Fruit fly (Drosophila melanogaster) whole organism, embryonic: Measurements from ENCODE around the gene nonC.
A peak's percentile ranks its signal among the peaks of the same experiment; 100 is the strongest.

Experiments used
- Asciz ChIP-seq: fragments of 200-800 bp; sonication (Bioruptor generic); optimal IDR thresholded peaks from 2 replicates; lab custom pipeline; 2017; ENCODE audit warnings: missing biosample characterization, mild to moderate bottlenecking, missing genetic modification characterization, missing genetic modification reagents
- Atf-2 ChIP-seq: fragments of 200-800 bp; sonication (Bioruptor generic); optimal IDR thresholded peaks from 2 replicates; lab custom pipeline; 2016; ENCODE audit warnings: missing biosample characterization, missing genetic modification characterization
- CG10274 ChIP-seq: fragments of 200-800 bp; sonication (Bioruptor generic); optimal IDR thresholded peaks from 3 replicates; lab custom pipeline; 2017; ENCODE audit warnings: missing biosample characterization, mild to moderate bottlenecking, missing genetic modification characterization
- CG11695 ChIP-seq: fragments of 200-800 bp; sonication (Bioruptor generic); IDR thresholded peaks from 3 replicates; pipeline ENCODE4 v1.3.6; 2022; ENCODE audit warnings: missing biosample characterization, missing genetic modification characterization
- CG16779 ChIP-seq: fragments of 200-800 bp; sonication (Bioruptor generic); IDR thresholded peaks from 2 replicates; pipeline ENCODE4 v1.3.6; 2022; ENCODE audit warnings: missing biosample characterization, missing genetic modification characterization
- CG17802 ChIP-seq: fragments of 200-800 bp; sonication (Bioruptor generic); optimal IDR thresholded peaks from 2 replicates; lab custom pipeline; 2018; ENCODE audit warnings: missing biosample characterization, mild to moderate bottlenecking, missing genetic modification characterization, moderate library complexity
- CG30431 ChIP-seq: fragments of 200-800 bp; sonication (Bioruptor generic); optimal IDR thresholded peaks from 2 replicates; lab custom pipeline; 2017; ENCODE audit warnings: missing biosample characterization, missing genetic modification characterization
- CG33213 ChIP-seq: fragments of 200-800 bp; sonication (Bioruptor generic); optimal IDR thresholded peaks from 3 replicates; lab custom pipeline; 2016; ENCODE audit warnings: missing biosample characterization, missing genetic modification characterization
- CG4328 ChIP-seq: fragments of 200-800 bp; sonication (Bioruptor generic); optimal IDR thresholded peaks from 3 replicates; lab custom pipeline; 2017; ENCODE audit warnings: missing biosample characterization, missing genetic modification reagents, missing genetic modification characterization
- CG6765 ChIP-seq: fragments of 200-800 bp; sonication (Bioruptor generic); optimal IDR thresholded peaks from 3 replicates; lab custom pipeline; 2017; ENCODE audit warnings: missing biosample characterization, mild to moderate bottlenecking, missing genetic modification characterization
- CG7372 ChIP-seq: fragments of 200-800 bp; sonication (Bioruptor generic); IDR thresholded peaks from 2 replicates; pipeline ENCODE4 v1.3.6; 2022; ENCODE audit warnings: missing biosample characterization, missing genetic modification characterization
- CG8281 ChIP-seq: fragments of 200-800 bp; sonication (Bioruptor generic); optimal IDR thresholded peaks from 2 replicates; lab custom pipeline; 2018; ENCODE audit warnings: missing biosample characterization, mild to moderate bottlenecking, missing genetic modification characterization, moderate library complexity
- CG9609 ChIP-seq: fragments of 200-800 bp; sonication (Bioruptor generic); optimal IDR thresholded peaks from 3 replicates; lab custom pipeline; 2016; ENCODE audit warnings: missing biosample characterization, missing genetic modification characterization
- CrebB ChIP-seq: fragments of 200-800 bp; sonication (Bioruptor generic); optimal IDR thresholded peaks from 3 replicates; lab custom pipeline; 2018; ENCODE audit warnings: missing biosample characterization, mild to moderate bottlenecking, missing genetic modification characterization
- GATAe ChIP-seq: fragments of 200-800 bp; sonication (Bioruptor generic); conservative IDR thresholded peaks from 2 replicates; pipeline ENCODE4 v1.3.6; 2022; ENCODE audit warnings: missing biosample characterization, missing genetic modification characterization
- Hmr ChIP-seq: fragments of 200-800 bp; sonication (Bioruptor generic); optimal IDR thresholded peaks from 3 replicates; lab custom pipeline; 2017; ENCODE audit warnings: mild to moderate bottlenecking, missing biosample characterization, missing genetic modification reagents, missing genetic modification characterization
- Hmx ChIP-seq: fragments of 200-800 bp; sonication (Bioruptor generic); optimal IDR thresholded peaks from 2 replicates; lab custom pipeline; 2016; ENCODE audit warnings: missing biosample characterization, missing genetic modification characterization
- Jarid2 ChIP-seq: fragments of 200-800 bp; sonication (Bioruptor generic); optimal IDR thresholded peaks from 3 replicates; lab custom pipeline; 2017; ENCODE audit warnings: mild to moderate bottlenecking, missing biosample characterization, missing genetic modification reagents, missing genetic modification characterization
- Meics ChIP-seq: fragments of 200-800 bp; sonication (Bioruptor generic); optimal IDR thresholded peaks from 2 replicates; lab custom pipeline; 2017; ENCODE audit warnings: missing biosample characterization, mild to moderate bottlenecking, missing genetic modification characterization
- PHDP ChIP-seq: fragments of 200-800 bp; sonication (Bioruptor generic); optimal IDR thresholded peaks from 3 replicates; lab custom pipeline; 2018; ENCODE audit warnings: missing biosample characterization, mild to moderate bottlenecking, missing genetic modification characterization, moderate library complexity
- TFAM ChIP-seq: fragments of 200-800 bp; sonication (Bioruptor generic); optimal IDR thresholded peaks from 2 replicates; lab custom pipeline; 2017; ENCODE audit warnings: missing biosample characterization, missing genetic modification characterization, inconsistent platforms
- ash1 ChIP-seq: fragments of 200-800 bp; sonication (Bioruptor generic); optimal IDR thresholded peaks from 2 replicates; lab custom pipeline; 2018; ENCODE audit warnings: missing biosample characterization, mild to moderate bottlenecking, missing genetic modification characterization
- az2 ChIP-seq: fragments of 200-800 bp; sonication (Bioruptor generic); optimal IDR thresholded peaks from 3 replicates; lab custom pipeline; 2016; ENCODE audit warnings: missing biosample characterization, missing genetic modification characterization
- btn ChIP-seq: fragments of 200-800 bp; sonication (Bioruptor generic); optimal IDR thresholded peaks from 2 replicates; lab custom pipeline; 2016; ENCODE audit warnings: missing biosample characterization, missing genetic modification characterization
- croc ChIP-seq: fragments of 200-800 bp; sonication (Bioruptor generic); conservative IDR thresholded peaks from 3 replicates; pipeline ENCODE4 v1.3.6; 2022; ENCODE audit warnings: missing biosample characterization, missing genetic modification characterization
- crol ChIP-seq: fragments of 200-800 bp; sonication (Bioruptor generic); IDR thresholded peaks from 2 replicates; pipeline ENCODE4 v1.3.6; 2022; ENCODE audit warnings: missing biosample characterization, missing genetic modification characterization
- cwo ChIP-seq: fragments of 200-800 bp; sonication (Bioruptor generic); optimal IDR thresholded peaks from 3 replicates; lab custom pipeline; 2017; ENCODE audit warnings: missing biosample characterization, missing genetic modification characterization, mild to moderate bottlenecking, moderate library complexity, missing genetic modification reagents
- dimm ChIP-seq: fragments of 200-800 bp; sonication (Bioruptor generic); IDR thresholded peaks from 2 replicates; pipeline ENCODE4 v1.3.6; 2022; ENCODE audit warnings: missing biosample characterization, missing genetic modification characterization
- eve ChIP-seq, 2 experiments: fragments of >200 bp; optimal IDR thresholded peaks; 2 replicates each; lab custom pipeline; 2017; ENCODE audit warnings: missing biosample characterization in 2 of 2, missing genetic modification characterization in 2 of 2
- ewg ChIP-seq: fragments of 200-800 bp; sonication (Bioruptor generic); optimal IDR thresholded peaks from 3 replicates; lab custom pipeline; 2017; ENCODE audit warnings: mild to moderate bottlenecking, missing biosample characterization, missing genetic modification reagents, missing genetic modification characterization
- fd96Cb ChIP-seq: fragments of 200-800 bp; sonication (Bioruptor generic); optimal IDR thresholded peaks from 2 replicates; lab custom pipeline; 2018; ENCODE audit warnings: missing biosample characterization, mild to moderate bottlenecking, missing genetic modification characterization, moderate library complexity
- gcm ChIP-seq: fragments of 200-800 bp; sonication (Bioruptor generic); optimal IDR thresholded peaks from 2 replicates; lab custom pipeline; 2019; ENCODE audit warnings: missing biosample characterization, mild to moderate bottlenecking, missing genetic modification characterization, moderate library complexity
- gem ChIP-seq: fragments of 200-800 bp; sonication (Bioruptor generic); optimal IDR thresholded peaks from 2 replicates; lab custom pipeline; 2019; ENCODE audit warnings: missing biosample characterization, mild to moderate bottlenecking, missing genetic modification characterization, moderate library complexity
- gsb ChIP-seq: fragments of 200-800 bp; sonication (Bioruptor generic); IDR thresholded peaks from 2 replicates; pipeline ENCODE4 v1.3.6; 2022; ENCODE audit warnings: missing biosample characterization, missing genetic modification characterization
- hb ChIP-seq: fragments of 200-800 bp; sonication (Bioruptor generic); IDR thresholded peaks from 3 replicates; pipeline ENCODE4 v1.3.6; 2022; ENCODE audit warnings: missing biosample characterization, missing genetic modification characterization; ENCODE audit not compliant: partially characterized antibody
- lilli ChIP-seq: fragments of 200-800 bp; sonication (Bioruptor generic); optimal IDR thresholded peaks from 3 replicates; lab custom pipeline; 2016; ENCODE audit warnings: missing biosample characterization, missing genetic modification characterization
- luna ChIP-seq: fragments of 200-800 bp; sonication (Bioruptor generic); optimal IDR thresholded peaks from 2 replicates; lab custom pipeline; 2016; ENCODE audit warnings: missing biosample characterization, missing genetic modification characterization
- nerfin-1 ChIP-seq: fragments of 200-800 bp; sonication (Bioruptor generic); optimal IDR thresholded peaks from 3 replicates; lab custom pipeline; 2019; ENCODE audit warnings: missing biosample characterization, mild to moderate bottlenecking, missing genetic modification characterization, moderate library complexity
- org-1 ChIP-seq: fragments of 200-800 bp; sonication (Bioruptor generic); optimal IDR thresholded peaks from 2 replicates; lab custom pipeline; 2017; ENCODE audit warnings: missing biosample characterization, missing genetic modification characterization
- pfk ChIP-seq: fragments of 200-800 bp; sonication (Bioruptor generic); optimal IDR thresholded peaks from 2 replicates; lab custom pipeline; 2018; ENCODE audit warnings: missing biosample characterization, mild to moderate bottlenecking, missing genetic modification characterization, moderate library complexity
- pho ChIP-seq: fragments of 200-800 bp; sonication (Bioruptor generic); optimal IDR thresholded peaks from 2 replicates; lab custom pipeline; 2016; ENCODE audit warnings: missing biosample characterization, missing genetic modification characterization
- ro ChIP-seq: fragments of 200-800 bp; sonication (Bioruptor generic); IDR thresholded peaks from 2 replicates; pipeline ENCODE4 v1.3.6; 2022; ENCODE audit warnings: missing biosample characterization, missing genetic modification characterization
- sens-2 ChIP-seq: fragments of 200-800 bp; sonication (Bioruptor generic); IDR thresholded peaks from 2 replicates; pipeline ENCODE4 v1.3.6; 2022; ENCODE audit warnings: missing biosample characterization, missing genetic modification characterization
- seq ChIP-seq: fragments of 200-800 bp; sonication (Bioruptor generic); IDR thresholded peaks from 2 replicates; pipeline ENCODE4 v1.3.6; 2022; ENCODE audit warnings: missing biosample characterization, missing genetic modification characterization
- sim ChIP-seq: fragments of 200-800 bp; sonication (Bioruptor generic); IDR thresholded peaks from 2 replicates; pipeline ENCODE4 v1.3.6; 2022; ENCODE audit warnings: missing biosample characterization, missing genetic modification characterization
- sisA ChIP-seq: fragments of 200-800 bp; sonication (Bioruptor generic); IDR thresholded peaks from 2 replicates; pipeline ENCODE4 v1.3.6; 2022; ENCODE audit warnings: missing biosample characterization, missing genetic modification characterization
- stc ChIP-seq: fragments of 200-800 bp; sonication (Bioruptor generic); IDR thresholded peaks from 2 replicates; pipeline ENCODE4 v1.3.6; 2022; ENCODE audit warnings: missing biosample characterization, missing genetic modification characterization
- tap ChIP-seq: fragments of 200-800 bp; optimal IDR thresholded peaks from 3 replicates; lab custom pipeline; 2019; ENCODE audit warnings: missing biosample characterization, mild to moderate bottlenecking, missing genetic modification characterization, moderate library complexity
- tgo ChIP-seq: fragments of 200-800 bp; sonication (Bioruptor generic); IDR thresholded peaks from 3 replicates; pipeline ENCODE4 v1.3.6; 2022; ENCODE audit warnings: missing biosample characterization, missing genetic modification characterization
- ttk ChIP-seq: fragments of 200-800 bp; sonication (Bioruptor generic); IDR thresholded peaks from 2 replicates; pipeline ENCODE4 v2.1.2; 2022; ENCODE audit warnings: missing biosample characterization, missing genetic modification characterization
- yki ChIP-seq: fragments of >200 bp; optimal IDR thresholded peaks from 3 replicates; lab custom pipeline; 2018
- zfh1 ChIP-seq: fragments of 200-800 bp; sonication (Bioruptor generic); IDR thresholded peaks from 3 replicates; pipeline ENCODE4 v1.3.6; 2022; ENCODE audit warnings: missing biosample characterization, missing genetic modification characterization

The nonC gene

dm6 chrX:6854563-6854962 lies 30.3 kb downstream of the nonC start (continued):
- TF ChIP-seq Jarid2 (peak; percentile 48), CG6765 (peak; percentile 65), GATAe (GFP tag; lab: Robert Waterston, UW) (no peak; the same call in 1 of the 2 replicates), ro (GFP tag; lab: Robert Waterston, UW) (no peak), pho (GFP tag; lab: Kevin White, UChicago) (peak; percentile 56), sim (GFP tag; lab: Robert Waterston, UW) (0 out of 2 replicates have a peak, but pooled peaks have one; percentile 37), az2 (GFP tag; lab: Kevin White, UChicago) (peak; percentile 84), CG17802 (tag; lab: Kevin White, UChicago) (peak; percentile 23), Meics (GFP tag; lab: Kevin White, UChicago) (peak; percentile 87), nerfin-1 (peak; percentile 66), CG9609 (peak; percentile 58), ash1 (GFP tag; lab: Kevin White, UChicago) (peak; percentile 51), Atf-2 (GFP tag; lab: Kevin White, UChicago) (peak; percentile 27), Asciz (peak; percentile 80), stc (GFP tag; lab: Robert Waterston, UW) (peak; percentile 79), PHDP (tag; lab: Kevin White, UChicago) (peak; percentile 88), CG10274 (GFP tag; lab: Kevin White, UChicago) (peak; percentile 59), zfh1 (GFP tag; lab: Robert Waterston, UW) (peak; percentile 84), TFAM (GFP tag; lab: Kevin White, UChicago) (peak; percentile 7), cwo (GFP tag; lab: Kevin White, UChicago) (peak; percentile 87), Hmx (GFP tag; lab: Kevin White, UChicago) (peak; percentile 43), fd96Cb (tag; lab: Kevin White, UChicago) (peak; percentile 77), CG7372 (GFP tag; lab: Robert Waterston, UW) (peak; percentile 44; the same call in 1 of the 2 replicates), yki (no peak), tgo (GFP tag; lab: Robert Waterston, UW) (peak; percentile 82), ewg (GFP tag; lab: Kevin White, UChicago) (peak; percentile 63), crol (peak; percentile 63), CG16779 (GFP tag; lab: Robert Waterston, UW) (no peak), gcm (GFP tag; lab: Kevin White, UChicago) (peak; percentile 70), CG4328 (GFP tag; lab: Kevin White, UChicago) (no peak), sens-2 (GFP tag; lab: Robert Waterston, UW) (peak; percentile 48; the same call in 1 of the 2 replicates), tap (tag; lab: Kevin White, UChicago) (peak; percentile 63), CG33213 (GFP tag; lab: Kevin White, UChicago) (peak; percentile 22), CG8281 (tag; lab: Kevin White, UChicago) (peak; percentile 52), dimm (GFP tag; lab: Robert Waterston, UW) (no peak), luna (peak; percentile 59), lilli (GFP tag; lab: Kevin White, UChicago) (peak; percentile 88), ttk (GFP tag; lab: Robert Waterston, UW) (peak; percentile 58; the same call in 1 of the 2 replicates), seq (peak; percentile 65), CrebB (peak; percentile 15), CG30431 (peak; percentile 71), gem (peak; percentile 91), org-1 (GFP tag; lab: Kevin White, UChicago) (peak; percentile 83), sisA (peak; percentile 70), pfk (GFP tag; lab: Kevin White, UChicago) (no peak), CG11695 (GFP tag; lab: Robert Waterston, UW) (peak; percentile 92), gsb (GFP tag; lab: Robert Waterston, UW) (peak; percentile 62), croc (GFP tag; lab: Robert Waterston, UW) (peak; percentile 59), eve (GFP tag; optimal IDR thresholded peaks at IDR 0.05; lab: Kevin White, UChicago) (no peak), btn (GFP tag; lab: Kevin White, UChicago) (peak; percentile 19), Hmr (GFP tag; lab: Kevin White, UChicago) (peak; percentile 88), hb (GFP tag; lab: Robert Waterston, UW) (no peak)
